Worm (Caenorhabditis elegans) whole organism, young adult: ENCODE data around the gene T08G3.6.

Experiments used
- B0035.1 ChIP-seq: sonication (generic microtip); optimal IDR thresholded peaks from 2 replicates; lab custom pipeline; 2016; ENCODE audit warnings: missing genetic modification characterization, mild to moderate bottlenecking, missing compliant biosample characterization, missing genotype, missing genetic modification reagents
- B0261.1 ChIP-seq: sonication (generic microtip); optimal IDR thresholded peaks from 2 replicates; lab custom pipeline; 2016; ENCODE audit warnings: mild to moderate bottlenecking, missing genetic modification characterization, moderate library complexity, missing compliant biosample characterization
- C06A6.2 ChIP-seq: fragments of 200-800 bp; sonication (Bioruptor generic); conservative IDR thresholded peaks from 2 replicates; pipeline ENCODE4 v1.3.6; 2022; ENCODE audit warnings: missing genetic modification characterization, missing compliant biosample characterization
- D2030.7 ChIP-seq: fragments of 200-800 bp; sonication (Bioruptor generic); IDR thresholded peaks from 2 replicates; pipeline ENCODE4 v1.3.6; 2022; ENCODE audit warnings: missing genetic modification reagents, missing genetic modification characterization, missing compliant biosample characterization
- F37B4.10 ChIP-seq: fragments of 200-800 bp; sonication (Bioruptor generic); IDR thresholded peaks from 2 replicates; pipeline ENCODE4 v1.3.6; 2022; ENCODE audit warnings: missing genetic modification characterization, missing compliant biosample characterization
- F55B11.4 ChIP-seq: sonication (generic microtip); optimal IDR thresholded peaks from 2 replicates; lab custom pipeline; 2016; ENCODE audit warnings: missing compliant biosample characterization, missing genetic modification characterization, borderline replicate concordance; ENCODE audit not compliant: insufficient read depth
- F57A8.1 ChIP-seq: fragments of 200-800 bp; sonication (Bioruptor generic); optimal IDR thresholded peaks from 2 replicates; lab custom pipeline; 2018; ENCODE audit warnings: mild to moderate bottlenecking, missing genetic modification characterization, moderate library complexity, missing compliant biosample characterization
- F57C9.4 ChIP-seq: sonication (generic microtip); optimal IDR thresholded peaks from 2 replicates; lab custom pipeline; 2017; ENCODE audit warnings: mild to moderate bottlenecking, missing genetic modification characterization, missing compliant biosample characterization
- K12H6.12 ChIP-seq: fragments of 200-800 bp; sonication (Bioruptor generic); optimal IDR thresholded peaks from 2 replicates; lab custom pipeline; 2018; ENCODE audit warnings: mild to moderate bottlenecking, missing genetic modification characterization, missing compliant biosample characterization
- T07F8.4 ChIP-seq: sonication (generic microtip); optimal IDR thresholded peaks from 2 replicates; lab custom pipeline; 2016; ENCODE audit warnings: mild to moderate bottlenecking, missing genetic modification characterization, moderate library complexity, missing compliant biosample characterization
- Y56A3A.18 ChIP-seq: fragments of 200-800 bp; sonication (Bioruptor generic); IDR thresholded peaks from 2 replicates; pipeline ENCODE4 v1.3.6; 2022; ENCODE audit warnings: missing genetic modification reagents, missing genetic modification characterization, missing compliant biosample characterization
- Y95B8A.8 ChIP-seq: fragments of 200-800 bp; sonication (Bioruptor generic); IDR thresholded peaks from 2 replicates; pipeline ENCODE4 v1.3.6; 2022; ENCODE audit warnings: missing genetic modification reagents, missing genetic modification characterization, missing compliant biosample characterization
- ama-1 ChIP-seq, 3 experiments: fragments of 150-350 bp in 1 of 3; sonication (generic microtip) in 2 of 3; optimal IDR thresholded peaks; 2 replicates each; lab custom pipeline; 2014 to 2018; ENCODE audit warnings: missing biosample characterization in 2 of 3, missing genetic modification characterization in 2 of 3, missing genetic modification reagents in 2 of 3
- attf-6 ChIP-seq: fragments of 200-800 bp; sonication (Bioruptor generic); IDR thresholded peaks from 2 replicates; pipeline ENCODE4 v1.3.6; 2022; ENCODE audit warnings: missing genetic modification reagents, missing genetic modification characterization, missing compliant biosample characterization
- bed-2 ChIP-seq: fragments of 200-800 bp; sonication (Bioruptor generic); IDR thresholded peaks from 2 replicates; pipeline ENCODE4 v1.3.6; 2022; ENCODE audit warnings: missing genetic modification reagents, missing genetic modification characterization, missing compliant biosample characterization
- cebp-1 ChIP-seq, 2 experiments: fragments of 200-800 bp in 1 of 2; sonication (Bioruptor generic) in 1 of 2; sonication (generic microtip) in 1 of 2; IDR thresholded peaks in 1 of 2; optimal IDR thresholded peaks in 1 of 2; 2 replicates each; pipeline versions ENCODE4 v1.3.6 to Lab custom; 2017 to 2022; ENCODE audit warnings: missing compliant biosample characterization in 2 of 2, missing genetic modification characterization in 2 of 2, mild to moderate bottlenecking in 1 of 2, missing genetic modification reagents in 1 of 2, moderate library complexity in 1 of 2
- die-1 ChIP-seq: sonication (generic microtip); optimal IDR thresholded peaks from 2 replicates; lab custom pipeline; 2016; ENCODE audit warnings: missing genotype, mild to moderate bottlenecking, missing genetic modification characterization, missing compliant biosample characterization
- egrh-3 ChIP-seq: fragments of 200-800 bp; sonication (Bioruptor generic); IDR thresholded peaks from 2 replicates; pipeline ENCODE4 v1.3.6; 2022; ENCODE audit warnings: missing genetic modification reagents, missing genetic modification characterization, missing compliant biosample characterization
- gei-17 ChIP-seq: fragments of 200-800 bp; sonication (Bioruptor generic); optimal IDR thresholded peaks from 2 replicates; lab custom pipeline; 2018; ENCODE audit warnings: mild to moderate bottlenecking, missing genetic modification characterization, missing compliant biosample characterization
- hrde-1 ChIP-seq: sonication (generic microtip); optimal IDR thresholded peaks from 2 replicates; lab custom pipeline; 2016; ENCODE audit warnings: missing genetic modification characterization, mild to moderate bottlenecking, missing compliant biosample characterization, moderate library complexity, missing genotype, missing genetic modification reagents, borderline replicate concordance
- lin-26 ChIP-seq: fragments of 200-800 bp; sonication (Bioruptor generic); IDR thresholded peaks from 2 replicates; pipeline ENCODE4 v1.3.6; 2022; ENCODE audit warnings: missing genetic modification reagents, missing genetic modification characterization, missing compliant biosample characterization
- lin-35 ChIP-seq, 3 experiments: fragments of 150-350 bp in 2 of 3; sonication (generic microtip) in 1 of 3; optimal IDR thresholded peaks; 2 replicates each; lab custom pipeline; 2014 to 2018; ENCODE audit warnings: missing biosample characterization in 3 of 3, missing genetic modification characterization in 3 of 3, missing genetic modification reagents in 3 of 3
- lin-40 ChIP-seq: sonication (generic microtip); optimal IDR thresholded peaks from 2 replicates; lab custom pipeline; 2016; ENCODE audit warnings: missing genetic modification characterization, mild to moderate bottlenecking, missing compliant biosample characterization, missing genotype, missing genetic modification reagents
- nfya-1 ChIP-seq: sonication (generic microtip); optimal IDR thresholded peaks from 2 replicates; lab custom pipeline; 2017; ENCODE audit warnings: antibody characterized with exemption, missing compliant biosample characterization, missing genetic modification characterization, borderline replicate concordance; ENCODE audit not compliant: insufficient read depth
- nfyb-1 ChIP-seq: fragments of 200-800 bp; sonication (Bioruptor generic); IDR thresholded peaks from 2 replicates; pipeline ENCODE4 v1.3.6; 2022; ENCODE audit warnings: missing genetic modification reagents, missing genetic modification characterization, missing compliant biosample characterization
- nhr-179 ChIP-seq: sonication (generic microtip); optimal IDR thresholded peaks from 2 replicates; lab custom pipeline; 2016; ENCODE audit warnings: mild to moderate bottlenecking, missing genetic modification characterization, missing compliant biosample characterization
- pbrm-1 ChIP-seq: fragments of 200-800 bp; sonication (Bioruptor generic); IDR thresholded peaks from 2 replicates; pipeline ENCODE4 v1.3.6; 2022; ENCODE audit warnings: missing genetic modification reagents, missing genetic modification characterization, missing compliant biosample characterization
- rpc-1 ChIP-seq, 2 experiments: fragments of 150-350 bp in 1 of 2; sonication (generic microtip) in 1 of 2; optimal IDR thresholded peaks; 2 replicates each; lab custom pipeline; 2014 to 2018; ENCODE audit warnings: missing biosample characterization in 1 of 2, missing genetic modification characterization in 1 of 2, missing genetic modification reagents in 1 of 2, missing genotype in 1 of 2
- snpc-1.1 ChIP-seq: sonication (generic microtip); optimal IDR thresholded peaks from 2 replicates; lab custom pipeline; 2017; ENCODE audit warnings: missing genetic modification characterization, mild to moderate bottlenecking, missing compliant biosample characterization, antibody characterized with exemption, moderate library complexity, missing genotype, missing genetic modification reagents; ENCODE audit not compliant: insufficient read depth
- snpc-3.4 ChIP-seq: sonication (generic microtip); optimal IDR thresholded peaks from 2 replicates; lab custom pipeline; 2017; ENCODE audit warnings: missing genetic modification characterization, mild to moderate bottlenecking, missing compliant biosample characterization, antibody characterized with exemption, moderate library complexity, missing genotype, missing genetic modification reagents
- snpc-4 ChIP-seq, 5 experiments: fragments of 150-350 bp in 1 of 5; sonication (generic microtip) in 4 of 5; optimal IDR thresholded peaks; 2 replicates each; lab custom pipeline; 2014 to 2018; ENCODE audit warnings: missing genetic modification characterization in 5 of 5, missing biosample characterization in 3 of 5, antibody characterized with exemption in 2 of 5, mild to moderate bottlenecking in 2 of 5, missing compliant biosample characterization in 2 of 5, missing genotype in 2 of 5, moderate library complexity in 2 of 5, missing genetic modification reagents in 1 of 5
- tbp1 ChIP-seq: fragments of 200-800 bp; sonication (Bioruptor generic); optimal IDR thresholded peaks from 2 replicates; lab custom pipeline; 2018; ENCODE audit warnings: mild to moderate bottlenecking, missing genetic modification characterization, missing compliant biosample characterization
- tlf-1 ChIP-seq: fragments of 200-800 bp; sonication (Bioruptor generic); optimal IDR thresholded peaks from 2 replicates; lab custom pipeline; 2018; ENCODE audit warnings: mild to moderate bottlenecking, missing genetic modification characterization, missing compliant biosample characterization
- ztf-18 ChIP-seq: sonication (generic microtip); optimal IDR thresholded peaks from 2 replicates; lab custom pipeline; 2016; ENCODE audit warnings: missing genotype, mild to moderate bottlenecking, missing genetic modification characterization, missing compliant biosample characterization
- ztf-28 ChIP-seq: fragments of 200-800 bp; sonication (Bioruptor generic); IDR thresholded peaks from 2 replicates; pipeline ENCODE4 v1.3.6; 2022; ENCODE audit warnings: missing genetic modification reagents, missing genetic modification characterization, missing compliant biosample characterization

T08G3.6 gene

DNA sequence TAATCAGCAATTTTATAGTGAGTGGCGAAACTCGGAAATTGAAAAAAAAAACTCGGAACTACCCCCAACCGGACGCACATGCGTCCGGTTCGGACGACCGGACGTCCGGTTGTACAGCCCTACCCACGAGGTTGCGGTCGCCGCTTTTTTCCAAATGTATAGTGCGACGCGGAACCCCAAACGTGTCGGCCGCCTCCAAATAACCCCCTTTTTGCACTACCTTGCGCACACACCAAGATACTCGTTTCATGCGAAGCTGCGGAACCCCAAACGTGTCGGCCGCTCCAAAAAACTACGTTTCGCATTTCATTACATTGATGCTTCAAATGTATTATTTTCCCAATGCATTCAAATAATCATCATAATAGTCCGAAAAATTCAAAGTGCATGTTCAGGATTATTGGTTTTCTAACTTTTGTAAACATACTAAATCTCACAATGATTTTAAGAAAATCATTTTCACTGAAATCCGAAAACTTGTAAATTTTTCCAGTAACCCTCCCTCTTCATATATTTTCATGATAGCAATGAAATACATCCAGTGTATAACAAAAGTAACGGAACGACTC, 26.3 kb downstream of the T08G3.6 start, which contains the start of gene srw-35:
Gene srw-35, plus strand, starts transcription at position 519 of the 569 bp plus-strand sequence.
- TF ChIP-seq lin-35 (GFP tag; optimal IDR thresholded peaks at IDR 0.05; lab: Kevin White, UChicago) (no peak), tlf-1 (GFP tag; lab: Kevin White, UChicago) (no peak), F57C9.4 (tag; lab: Kevin White, UChicago) (no peak), snpc-4 (GFP tag; optimal IDR thresholded peaks at IDR 0.05; lab: Kevin White, UChicago) (peak; percentile 26), snpc-4 (tag; optimal IDR thresholded peaks at IDR 0.05; lab: Kevin White, UChicago) (peak in 3 of 4 experiments; percentile 23 to 94 (median 82)), ama-1 (optimal IDR thresholded peaks at IDR 0.05; lab: Kevin White, UChicago) (no peak), ama-1 (GFP tag; optimal IDR thresholded peaks at IDR 0.05; lab: Kevin White, UChicago) (no peak), snpc-1.1 (tag; lab: Kevin White, UChicago) (peak; percentile 76), F37B4.10 (GFP tag; lab: Robert Waterston, UW) (no peak), cebp-1 (GFP tag; IDR thresholded peaks at IDR 0.05; lab: Robert Waterston, UW) (no peak), cebp-1 (tag; optimal IDR thresholded peaks at IDR 0.05; lab: Kevin White, UChicago) (no peak), ztf-28 (GFP tag; lab: Robert Waterston, UW) (0 out of 2 replicates have a peak, but pooled peaks have one; percentile 14), T07F8.4 (tag; lab: Kevin White, UChicago) (no peak)
- TF ChIP-seq, all 124 proteins: peak for 3

DNA sequence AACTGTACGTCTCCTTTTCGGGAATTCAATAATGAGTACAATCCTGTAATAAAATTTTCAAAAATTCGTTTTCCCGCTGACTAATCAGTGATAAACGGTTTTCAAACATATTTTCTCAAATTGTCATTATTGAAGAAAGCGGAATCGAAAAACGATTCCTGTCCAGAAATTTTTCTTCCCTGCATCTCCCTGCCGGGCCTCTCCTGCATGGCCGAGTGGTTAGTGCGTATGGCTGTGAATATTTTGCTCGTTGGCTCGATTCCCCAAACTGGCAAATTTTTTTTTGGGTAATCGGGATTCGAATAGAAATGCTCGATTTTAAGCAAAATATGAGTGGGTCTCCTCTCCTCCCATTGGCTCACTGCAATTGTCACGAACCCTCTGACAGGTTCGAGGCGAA, 28.9 kb downstream of the T08G3.6 start:
- TF ChIP-seq rpc-1 (optimal IDR thresholded peaks at IDR 0.05; lab: Kevin White, UChicago), result peak; percentile 4
- peak; percentile 55 for TF ChIP-seq rpc-1 (tag; optimal IDR thresholded peaks at IDR 0.05; lab: Kevin White, UChicago)
- 0 out of 2 replicates have a peak, but pooled peaks have one; percentile 24 for TF ChIP-seq pbrm-1 (GFP tag; lab: Robert Waterston, UW)
- TF ChIP-seq B0261.1 (tag; lab: Kevin White, UChicago), result peak; percentile 62
- TF ChIP-seq Y56A3A.18, result 0 out of 2 replicates have a peak, but pooled peaks have one; percentile 49
- TF ChIP-seq nfyb-1, result 0 out of 2 replicates have a peak, but pooled peaks have one; percentile 23
- 0 out of 2 replicates have a peak, but pooled peaks have one; percentile 14 for TF ChIP-seq lin-26 (GFP tag; lab: Robert Waterston, UW)
- peak; percentile 82 for TF ChIP-seq tbp1 (GFP tag; lab: Kevin White, UChicago)
- TF ChIP-seq, all 124 proteins: peak for 7; not testable (repeated sequence) for 117

DNA sequence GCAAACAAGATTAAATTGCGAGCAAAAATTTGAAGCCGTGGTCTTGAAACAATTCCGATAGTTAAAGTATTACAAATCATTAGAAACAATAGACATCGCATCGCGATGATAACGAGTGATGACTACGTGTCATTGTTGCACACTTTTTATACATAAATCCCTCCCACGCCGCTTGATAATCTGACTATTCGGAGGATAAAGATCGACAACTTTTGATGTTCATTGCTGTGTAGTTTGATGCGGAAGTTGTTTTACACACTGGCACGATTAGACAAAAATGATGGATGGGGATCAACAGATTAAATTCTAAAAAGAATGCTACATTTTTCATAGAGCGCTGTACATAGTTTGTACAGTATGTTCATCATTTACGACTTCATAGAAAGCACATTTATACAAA, 33.5 kb downstream of the T08G3.6 start, which contains the start of gene T08G3.11:
Gene T08G3.11, minus strand, starts transcription at position 101 of the 400 bp plus-strand sequence.
- TF ChIP-seq C06A6.2 (GFP tag; lab: Robert Waterston, UW) (no peak), nhr-179 (tag; lab: Kevin White, UChicago) (no peak), K12H6.12 (tag; lab: Kevin White, UChicago) (no peak), F55B11.4 (no peak), die-1 (tag; lab: Kevin White, UChicago) (no peak), cebp-1 (GFP tag; IDR thresholded peaks at IDR 0.05; lab: Robert Waterston, UW) (no peak), cebp-1 (tag; optimal IDR thresholded peaks at IDR 0.05; lab: Kevin White, UChicago) (no peak), Y95B8A.8 (GFP tag; lab: Robert Waterston, UW) (no peak)

DNA sequence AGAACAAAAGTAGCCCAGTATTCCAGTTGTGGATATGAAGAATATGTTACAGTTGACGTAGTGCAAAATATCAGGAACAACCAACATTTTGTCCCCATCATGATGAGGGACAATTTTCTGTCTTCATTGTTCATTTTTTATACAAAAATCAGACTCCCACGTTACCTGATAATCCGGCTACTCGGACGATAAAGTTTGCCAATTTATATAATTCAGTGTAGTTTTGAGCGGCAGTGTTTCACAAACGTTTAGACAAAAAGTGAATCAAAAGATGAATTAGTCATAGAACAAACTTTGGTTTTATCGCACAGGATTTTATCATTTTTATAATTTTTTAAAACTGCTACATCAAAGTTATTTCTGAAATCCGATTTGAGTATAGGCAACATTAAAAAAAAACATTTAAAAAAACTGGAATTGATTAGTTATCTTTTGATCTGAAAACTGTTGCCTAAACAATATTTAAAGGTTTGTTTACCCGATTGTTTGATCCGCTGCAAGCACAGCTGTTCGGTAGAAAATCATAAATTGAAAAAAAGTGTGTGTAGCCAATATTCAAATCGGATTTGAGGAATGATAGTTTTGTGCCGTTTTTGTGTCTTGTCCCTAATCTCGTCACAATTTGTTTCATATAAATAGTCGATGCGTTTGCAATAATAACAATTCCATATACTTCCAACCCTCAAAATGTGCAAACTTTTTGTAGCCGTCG, 35.3 kb downstream of the T08G3.6 start, which contains the start of the genes F57E7.4 and spig-6:
Gene F57E7.4, minus strand, starts transcription at position 101 of the 712 bp plus-strand sequence.
Gene spig-6, plus strand, starts transcription at position 662 of the 712 bp plus-strand sequence.
- no peak for TF ChIP-seq ztf-18
- TF ChIP-seq D2030.7 (GFP tag; lab: Robert Waterston, UW), result no peak

DNA sequence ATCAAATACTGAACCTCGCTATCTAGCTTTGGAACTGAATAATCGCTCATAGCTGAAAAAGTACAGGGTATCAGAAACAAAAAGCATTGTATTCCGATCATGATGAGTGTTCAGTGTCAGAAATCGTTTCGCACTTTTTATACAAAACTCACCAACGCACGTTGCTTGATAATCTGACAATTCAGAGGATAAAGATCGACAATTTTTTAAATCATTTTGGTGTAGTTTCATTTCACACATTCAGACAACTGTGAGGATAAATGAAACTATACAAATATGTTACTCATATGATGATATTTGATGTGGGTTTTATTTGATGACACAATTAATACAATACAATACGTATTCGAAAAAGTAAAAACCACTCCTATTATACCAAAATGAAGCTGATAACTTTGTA, 37.3 kb downstream of the T08G3.6 start, which contains the start of gene F57E7.2:
Gene F57E7.2, minus strand, starts transcription at position 101 of the 400 bp plus-strand sequence.
- no peak for TF ChIP-seq bed-2 (GFP tag; lab: Robert Waterston, UW)
- no peak for TF ChIP-seq D2030.7 (GFP tag; lab: Robert Waterston, UW)
- no peak for TF ChIP-seq attf-6
- TF ChIP-seq nfya-1 (tag; lab: Kevin White, UChicago), result no peak
- no peak for TF ChIP-seq C06A6.2 (GFP tag; lab: Robert Waterston, UW)
- no peak for TF ChIP-seq B0035.1 (tag; lab: Kevin White, UChicago)
- no peak for TF ChIP-seq hrde-1 (tag; lab: Kevin White, UChicago)
- TF ChIP-seq F57A8.1 (GFP tag; lab: Kevin White, UChicago), result no peak
- TF ChIP-seq gei-17, result no peak
- no peak for TF ChIP-seq snpc-3.4 (tag; lab: Kevin White, UChicago)
- TF ChIP-seq egrh-3, result no peak
- TF ChIP-seq F55B11.4, result no peak
- TF ChIP-seq lin-40 (tag; lab: Kevin White, UChicago), result no peak
